Worm (Caenorhabditis elegans): ENCODE results near the gene C34F11.8.

Gene C34F11.8

ce11 chrII:5186870-5187269, 23.9 kb downstream of the C34F11.8 start:
- TF ChIP-seq pha-2 (tag; optimal IDR thresholded peaks at IDR 0.05), result no peak

DNA sequence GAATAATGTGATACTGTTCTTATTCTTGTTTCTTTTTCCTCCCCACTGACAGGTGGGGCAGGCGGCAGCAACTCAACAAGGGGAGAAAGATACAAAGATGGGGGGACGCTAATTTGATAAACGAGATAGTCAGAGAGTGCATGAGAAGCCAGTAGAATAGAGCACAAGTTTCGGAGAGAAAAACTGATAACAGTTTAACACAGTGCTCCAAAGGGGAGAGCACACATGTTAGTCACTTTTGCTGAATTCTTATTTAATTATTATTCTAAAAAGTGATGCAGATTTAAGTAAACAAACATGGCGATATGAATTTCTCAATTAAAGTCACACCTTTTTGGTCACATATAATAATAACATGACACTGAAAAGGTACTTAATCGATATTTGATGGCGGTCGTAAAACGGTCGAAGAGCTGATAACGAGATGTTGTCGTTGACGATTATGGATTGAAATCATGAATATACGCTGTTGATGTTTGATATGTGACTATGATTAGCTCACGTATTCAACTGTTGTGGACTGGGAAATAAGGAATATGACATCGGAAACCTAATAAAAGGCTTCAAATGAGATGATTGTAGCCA, 24.7 kb downstream of the C34F11.8 start:
- TF ChIP-seq elt-2 (tag; optimal IDR thresholded peaks at IDR 0.05), result peak; percentile 88
- TF ChIP-seq ceh-34 (tag; optimal IDR thresholded peaks at IDR 0.05), result no peak

ce11 chrII:5184661-5185545, 25.9 kb downstream of the C34F11.8 start:
- TF ChIP-seq ttx-3 (tag; optimal IDR thresholded peaks at IDR 0.05), result no peak
- no peak for TF ChIP-seq hlh-15 (tag; optimal IDR thresholded peaks at IDR 0.05)
- no peak for TF ChIP-seq ztf-16 (tag; optimal IDR thresholded peaks at IDR 0.05)
- TF ChIP-seq elt-2 (tag; optimal IDR thresholded peaks at IDR 0.05), result peak; percentile 83
- TF ChIP-seq che-1 (tag; optimal IDR thresholded peaks at IDR 0.05), result no peak
- TF ChIP-seq pha-2 (tag; optimal IDR thresholded peaks at IDR 0.05), result no peak
- no peak for TF ChIP-seq syd-9 (tag; optimal IDR thresholded peaks at IDR 0.05)
- TF ChIP-seq C08G9.2 (tag; optimal IDR thresholded peaks at IDR 0.05), result no peak

DNA sequence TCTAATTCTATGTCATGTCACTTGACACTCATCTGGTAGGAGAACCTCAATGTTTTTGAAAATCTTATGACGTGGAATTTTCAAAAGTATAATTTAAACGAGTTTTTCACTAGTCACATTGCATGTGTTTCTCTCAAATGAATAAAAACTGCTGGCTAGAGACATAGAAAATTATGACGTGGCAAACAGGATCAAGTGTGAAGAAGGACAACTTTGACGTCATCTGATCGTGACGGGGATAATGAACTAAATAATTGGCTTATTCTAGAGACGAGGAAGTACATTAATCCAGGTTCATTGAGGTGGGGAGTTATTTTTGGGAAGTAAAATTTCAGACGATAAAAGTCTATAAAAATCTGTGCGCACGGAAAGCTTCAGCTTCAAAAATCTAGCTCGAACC, 27.6 kb downstream of the C34F11.8 start:
- TF ChIP-seq ceh-31 (tag; optimal IDR thresholded peaks at IDR 0.05), result no peak
- no peak for TF ChIP-seq unc-3 (GFP tag; conservative IDR thresholded peaks at IDR 0.05)
- no peak for TF ChIP-seq unc-3 (tag; optimal IDR thresholded peaks at IDR 0.05)
- TF ChIP-seq eyg-1 (tag; optimal IDR thresholded peaks at IDR 0.05), result no peak

DNA sequence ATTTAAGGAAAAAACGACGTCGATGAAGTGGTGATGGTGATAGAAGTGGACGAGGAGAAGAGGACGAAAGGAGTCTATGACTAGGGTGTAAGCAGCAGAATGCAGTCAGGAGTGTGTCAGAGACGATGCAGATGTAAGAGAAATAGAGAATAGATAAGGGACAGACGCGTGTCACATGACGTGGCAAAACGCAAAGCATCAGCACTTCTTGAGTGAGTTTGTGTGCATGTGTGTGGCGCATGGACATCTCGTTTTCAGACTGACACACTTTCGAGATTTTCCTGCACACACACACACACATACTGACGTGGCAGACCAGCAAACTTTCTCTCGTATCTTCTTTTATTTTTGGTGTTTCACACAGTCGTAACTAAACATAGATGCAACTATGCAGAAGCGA, 28.3 kb downstream of the C34F11.8 start:
- TF ChIP-seq unc-86 (tag; optimal IDR thresholded peaks at IDR 0.05) (no peak), unc-55 (GFP tag; optimal IDR thresholded peaks at IDR 0.05) (peak; percentile 43), fax-1 (tag; optimal IDR thresholded peaks at IDR 0.05) (no peak), unc-42 (tag; optimal IDR thresholded peaks at IDR 0.05) (no peak), pat-9 (tag; optimal IDR thresholded peaks at IDR 0.05) (no peak), ceh-31 (tag; optimal IDR thresholded peaks at IDR 0.05) (no peak), ceh-34 (tag; optimal IDR thresholded peaks at IDR 0.05) (no peak), elt-2 (tag; optimal IDR thresholded peaks at IDR 0.05) (peak; percentile 89), ceh-45 (GFP tag; IDR thresholded peaks at IDR 0.05) (0 out of 2 replicates have a peak, but pooled peaks have one; percentile 31), hlh-30 (tag; optimal IDR thresholded peaks at IDR 0.05; ENCODE audit: insufficient read depth) (peak; percentile 89), eyg-1 (tag; optimal IDR thresholded peaks at IDR 0.05) (no peak), fkh-6 (tag; optimal IDR thresholded peaks at IDR 0.05) (no peak), tbx-7 (tag; optimal IDR thresholded peaks at IDR 0.05) (no peak), rnt-1 (tag; optimal IDR thresholded peaks at IDR 0.05) (no peak), pha-4 (tag; optimal IDR thresholded peaks at IDR 0.05) (no peak), ceh-18 (tag; optimal IDR thresholded peaks at IDR 0.05) (no peak), nfya-1 (tag; optimal IDR thresholded peaks at IDR 0.05) (peak; percentile 14)

DNA sequence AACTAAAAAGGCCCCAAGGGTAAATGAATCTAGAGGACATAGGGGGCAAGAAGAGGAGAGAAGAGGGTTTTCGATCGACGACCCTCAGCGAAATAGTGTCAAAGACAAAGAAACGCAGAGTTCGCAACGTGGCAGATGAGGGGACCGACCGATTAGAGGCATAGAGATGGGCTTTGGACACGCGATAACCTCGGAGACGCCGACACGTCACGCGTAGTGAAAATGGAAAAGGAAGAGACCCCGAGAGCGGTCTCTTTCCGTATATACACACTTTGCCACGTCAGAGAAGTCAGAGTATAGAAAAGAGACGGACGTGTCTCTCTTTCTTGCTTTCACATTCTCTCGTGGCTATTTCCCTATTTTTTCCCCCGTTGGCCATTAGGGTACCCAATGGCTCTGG, 29.3 kb downstream of the C34F11.8 start:
- no peak for TF ChIP-seq fax-1 (tag; optimal IDR thresholded peaks at IDR 0.05)
- TF ChIP-seq C08G9.2 (tag; optimal IDR thresholded peaks at IDR 0.05), result no peak
- no peak for TF ChIP-seq sox-2 (GFP tag; IDR thresholded peaks at IDR 0.05)
- TF ChIP-seq rnt-1 (tag; optimal IDR thresholded peaks at IDR 0.05), result peak; percentile 52
- peak; percentile 64 for TF ChIP-seq ceh-34 (tag; optimal IDR thresholded peaks at IDR 0.05)
- peak; percentile 80 for TF ChIP-seq pros-1 (tag; optimal IDR thresholded peaks at IDR 0.05)
- TF ChIP-seq Y22D7AL.16 (tag; optimal IDR thresholded peaks at IDR 0.05), result no peak
- TF ChIP-seq fkh-10 (GFP tag; optimal IDR thresholded peaks at IDR 0.05), result no peak
- no peak for TF ChIP-seq pqm-1 (tag; optimal IDR thresholded peaks at IDR 0.05)
- no peak for TF ChIP-seq ceh-6 (GFP tag; optimal IDR thresholded peaks at IDR 0.05)
- peak; percentile 29 for TF ChIP-seq ceh-2 (tag; optimal IDR thresholded peaks at IDR 0.05)
- TF ChIP-seq hlh-30 (tag; optimal IDR thresholded peaks at IDR 0.05; ENCODE audit: insufficient read depth), result peak; percentile 90
- no peak for TF ChIP-seq pha-4 (tag; optimal IDR thresholded peaks at IDR 0.05)
- TF ChIP-seq eyg-1 (tag; optimal IDR thresholded peaks at IDR 0.05), result no peak
- peak; percentile 51 for TF ChIP-seq unc-42 (tag; optimal IDR thresholded peaks at IDR 0.05)
- TF ChIP-seq tbx-2 (tag; optimal IDR thresholded peaks at IDR 0.05), result peak; percentile 55
- peak; percentile 15 for TF ChIP-seq madf-2 (tag; optimal IDR thresholded peaks at IDR 0.05)
- no peak for TF ChIP-seq mec-3 (tag; optimal IDR thresholded peaks at IDR 0.05; ENCODE audit: borderline replicate concordance)
- no peak for TF ChIP-seq gmeb-2 (tag; optimal IDR thresholded peaks at IDR 0.05)
- TF ChIP-seq elt-2 (tag; optimal IDR thresholded peaks at IDR 0.05), result peak; percentile 83
- TF ChIP-seq ceh-18 (tag; optimal IDR thresholded peaks at IDR 0.05), result peak; percentile 74
- TF ChIP-seq ceh-48 (tag; optimal IDR thresholded peaks at IDR 0.05), result no peak
- peak; percentile 45 for TF ChIP-seq sdc-2 (tag; optimal IDR thresholded peaks at IDR 0.05)

Measured in whole organism, late embryonic.